Worm (Caenorhabditis elegans): ENCODE measurements around the gene mtp-18.

ce11 chrX:6230669-6231068, 24.5 kb upstream of the mtp-18 start, which contains the start of gene lite-1:
- no peak for TF ChIP-seq tbx-7 (tag; optimal IDR thresholded peaks at IDR 0.05)
- no peak for TF ChIP-seq ceh-34 (tag; optimal IDR thresholded peaks at IDR 0.05)
- TF ChIP-seq ceh-9 (tag; optimal IDR thresholded peaks at IDR 0.05), result no peak

Measured in whole organism, late embryonic.